Worm (Caenorhabditis elegans) whole organism, L1 larva: ENCODE data around the gene K08A2.2.

ENCODE experiments used
- C04F5.9 ChIP-seq: sonication (generic microtip); optimal IDR thresholded peaks from 2 replicates; lab custom pipeline; 2016; ENCODE audit warnings: missing genetic modification characterization, missing compliant biosample characterization
- C16A3.4 ChIP-seq: fragments of 150-350 bp; optimal IDR thresholded peaks from 2 replicates; lab custom pipeline; 2014; ENCODE audit warnings: missing biosample characterization, missing genetic modification characterization
- C34B4.2 ChIP-seq: sonication (generic microtip); optimal IDR thresholded peaks from 2 replicates; lab custom pipeline; 2017; ENCODE audit warnings: mild to moderate bottlenecking, missing genetic modification characterization, missing compliant biosample characterization
- F16B12.6 ChIP-seq: fragments of 150-350 bp; optimal IDR thresholded peaks from 2 replicates; lab custom pipeline; 2014; ENCODE audit warnings: missing biosample characterization, missing genetic modification characterization
- aha-1 ChIP-seq: fragments of 150-350 bp; optimal IDR thresholded peaks from 2 replicates; lab custom pipeline; 2014; ENCODE audit warnings: missing biosample characterization, missing genetic modification characterization
- ceh-8 ChIP-seq: fragments of 200-800 bp; sonication (Bioruptor generic); optimal IDR thresholded peaks from 2 replicates; lab custom pipeline; 2018; ENCODE audit warnings: mild to moderate bottlenecking, missing genetic modification characterization, moderate library complexity, missing compliant biosample characterization
- ceh-82 ChIP-seq, 3 experiments: fragments of 150-350 bp in 1 of 3; sonication (generic microtip) in 2 of 3; optimal IDR thresholded peaks; 2 replicates each; lab custom pipeline; 2014 to 2017; ENCODE audit warnings: missing biosample characterization in 3 of 3, missing genetic modification characterization in 3 of 3
- ceh-90 ChIP-seq: sonication (generic microtip); optimal IDR thresholded peaks from 2 replicates; lab custom pipeline; 2016; ENCODE audit warnings: missing genetic modification characterization, missing compliant biosample characterization
- ces-1 ChIP-seq: fragments of 150-350 bp; optimal IDR thresholded peaks from 2 replicates; lab custom pipeline; 2014; ENCODE audit warnings: missing biosample characterization, missing genetic modification reagents, missing genetic modification characterization
- dpl-1 ChIP-seq, 3 experiments: fragments of 150-350 bp in 2 of 3; sonication (generic microtip) in 1 of 3; optimal IDR thresholded peaks; 2 replicates each; lab custom pipeline; 2014 to 2017; ENCODE audit warnings: missing biosample characterization in 3 of 3, missing genetic modification characterization in 3 of 3, missing genetic modification reagents in 3 of 3
- dsc-1 ChIP-seq: sonication (generic microtip); optimal IDR thresholded peaks from 2 replicates; lab custom pipeline; 2016; ENCODE audit warnings: mild to moderate bottlenecking, missing genetic modification characterization, missing compliant biosample characterization
- efl-1 ChIP-seq, 4 experiments: fragments of 150-350 bp; optimal IDR thresholded peaks in 3 of 4; peaks in 1 of 4; 1 replicate in 1 of 4; 2 replicates in 3 of 4; lab custom pipeline; 2014; ENCODE audit warnings: missing biosample characterization in 2 of 4, missing genetic modification characterization in 2 of 4, missing genetic modification reagents in 2 of 4
- efl-3 ChIP-seq: fragments of 200-800 bp; sonication (Bioruptor generic); optimal IDR thresholded peaks from 2 replicates; lab custom pipeline; 2018; ENCODE audit warnings: mild to moderate bottlenecking, missing genetic modification characterization, missing compliant biosample characterization
- egl-13 ChIP-seq: sonication (generic microtip); optimal IDR thresholded peaks from 2 replicates; lab custom pipeline; 2016; ENCODE audit warnings: missing genotype, missing genetic modification reagents, missing genetic modification characterization, missing compliant biosample characterization
- egl-27 ChIP-seq, 2 experiments: fragments of 150-350 bp in 1 of 2; sonication (generic microtip); optimal IDR thresholded peaks; 3 replicates each; lab custom pipeline; 2017 to 2018; ENCODE audit warnings: missing biosample characterization in 2 of 2, missing genetic modification characterization in 2 of 2, missing genetic modification reagents in 2 of 2
- elt-2 ChIP-seq: sonication (generic microtip); optimal IDR thresholded peaks from 2 replicates; lab custom pipeline; 2016; ENCODE audit warnings: missing genetic modification characterization, mild to moderate bottlenecking, inconsistent platforms, missing compliant biosample characterization, missing genetic modification reagents
- elt-3 ChIP-seq, 6 experiments: fragments of 150-350 bp in 1 of 6; sonication (generic microtip); optimal IDR thresholded peaks; 2 replicates each; lab custom pipeline; 2017 to 2018; ENCODE audit warnings: missing biosample characterization in 6 of 6, missing genetic modification characterization in 6 of 6, inconsistent platforms in 1 of 6
- ets-5 ChIP-seq: fragments of 200-800 bp; sonication (Bioruptor generic); IDR thresholded peaks from 2 replicates; pipeline ENCODE4 v1.3.6; 2022; ENCODE audit warnings: missing genetic modification characterization, missing compliant biosample characterization
- fkh-10 ChIP-seq: sonication (generic microtip); optimal IDR thresholded peaks from 2 replicates; lab custom pipeline; 2017; ENCODE audit warnings: missing biosample characterization, missing genetic modification reagents, missing genetic modification characterization
- fkh-8 ChIP-seq: sonication (generic microtip); optimal IDR thresholded peaks from 2 replicates; lab custom pipeline; 2016; ENCODE audit warnings: mild to moderate bottlenecking, missing genetic modification characterization, missing compliant biosample characterization
- fos-1 ChIP-seq: fragments of 150-350 bp; optimal IDR thresholded peaks from 2 replicates; lab custom pipeline; 2014; ENCODE audit warnings: missing biosample characterization, missing genetic modification characterization
- hlh-17 ChIP-seq: fragments of 200-800 bp; sonication (Bioruptor generic); optimal IDR thresholded peaks from 2 replicates; lab custom pipeline; 2018; ENCODE audit warnings: missing genetic modification characterization, mild to moderate bottlenecking, missing compliant biosample characterization, moderate library complexity, borderline replicate concordance
- hlh-4 ChIP-seq: sonication (generic microtip); optimal IDR thresholded peaks from 2 replicates; lab custom pipeline; 2016; ENCODE audit warnings: mild to moderate bottlenecking, missing genetic modification characterization, missing compliant biosample characterization
- hpl-2 ChIP-seq: fragments of 150-350 bp; optimal IDR thresholded peaks from 2 replicates; lab custom pipeline; 2014; ENCODE audit warnings: missing biosample characterization, missing genetic modification reagents, missing genetic modification characterization
- lin-13 ChIP-seq: fragments of 150-350 bp; optimal IDR thresholded peaks from 2 replicates; lab custom pipeline; 2014; ENCODE audit warnings: missing biosample characterization, missing genetic modification reagents, missing genetic modification characterization
- lin-35 ChIP-seq, 2 experiments: fragments of 150-350 bp; optimal IDR thresholded peaks; 2 replicates each; lab custom pipeline; 2014; ENCODE audit warnings: missing biosample characterization in 2 of 2, missing genetic modification characterization in 2 of 2, missing genetic modification reagents in 2 of 2
- lin-39 ChIP-seq: fragments of 150-350 bp; optimal IDR thresholded peaks from 2 replicates; lab custom pipeline; 2014; ENCODE audit warnings: missing biosample characterization, missing genetic modification reagents, missing genetic modification characterization
- lir-3 ChIP-seq: sonication (generic microtip); optimal IDR thresholded peaks from 2 replicates; lab custom pipeline; 2016; ENCODE audit warnings: mild to moderate bottlenecking, missing genetic modification characterization, moderate library complexity, missing compliant biosample characterization; ENCODE audit not compliant: poor library complexity
- lsy-2 ChIP-seq, 2 experiments: fragments of 150-350 bp; optimal IDR thresholded peaks; 2 replicates each; lab custom pipeline; 2014; ENCODE audit warnings: missing biosample characterization in 2 of 2, missing genetic modification characterization in 2 of 2
- mab-9 ChIP-seq: fragments of 200-800 bp; sonication (Bioruptor generic); IDR thresholded peaks from 2 replicates; pipeline ENCODE4 v1.3.6; 2022; ENCODE audit warnings: missing genetic modification reagents, missing genetic modification characterization, missing compliant biosample characterization
- mdl-1 ChIP-seq, 2 experiments: fragments of 150-350 bp; optimal IDR thresholded peaks; 2 replicates each; lab custom pipeline; 2014 to 2017; ENCODE audit warnings: missing biosample characterization in 2 of 2, missing genetic modification characterization in 2 of 2, inconsistent platforms in 1 of 2
- nhr-11 ChIP-seq: fragments of 150-350 bp; optimal IDR thresholded peaks from 2 replicates; lab custom pipeline; 2014; ENCODE audit warnings: missing biosample characterization, missing genetic modification characterization
- nhr-237 ChIP-seq: fragments of 150-350 bp; optimal IDR thresholded peaks from 2 replicates; lab custom pipeline; 2014; ENCODE audit warnings: missing biosample characterization, missing genetic modification characterization
- nhr-28 ChIP-seq: fragments of 150-350 bp; optimal IDR thresholded peaks from 2 replicates; lab custom pipeline; 2014; ENCODE audit warnings: missing biosample characterization, missing genetic modification characterization
- nhr-47 ChIP-seq: sonication (generic microtip); optimal IDR thresholded peaks from 2 replicates; lab custom pipeline; 2016; ENCODE audit warnings: mild to moderate bottlenecking, missing genetic modification characterization, moderate library complexity, missing compliant biosample characterization
- nhr-71 ChIP-seq: sonication (generic microtip); optimal IDR thresholded peaks from 2 replicates; lab custom pipeline; 2016; ENCODE audit warnings: mild to moderate bottlenecking, missing genetic modification characterization, moderate library complexity, missing compliant biosample characterization
- nhr-76 ChIP-seq: sonication (generic microtip); optimal IDR thresholded peaks from 2 replicates; lab custom pipeline; 2017; ENCODE audit warnings: missing biosample characterization, missing genetic modification characterization
- nhr-85 ChIP-seq: sonication (generic microtip); peaks from one replicate; lab custom pipeline; 2016; ENCODE audit warnings: missing genetic modification characterization, inconsistent platforms, missing compliant biosample characterization
- pax-3 ChIP-seq: fragments of 200-800 bp; sonication (Bioruptor generic); optimal IDR thresholded peaks from 2 replicates; lab custom pipeline; 2018; ENCODE audit warnings: mild to moderate bottlenecking, missing genetic modification characterization, moderate library complexity, missing compliant biosample characterization
- rnt-1 ChIP-seq: sonication (generic microtip); optimal IDR thresholded peaks from 2 replicates; lab custom pipeline; 2016; ENCODE audit warnings: mild to moderate bottlenecking, missing genetic modification characterization, moderate library complexity, missing compliant biosample characterization
- skn-1 ChIP-seq: fragments of 150-350 bp; optimal IDR thresholded peaks from 2 replicates; lab custom pipeline; 2014; ENCODE audit warnings: missing biosample characterization, missing genetic modification characterization
- sox-4 ChIP-seq: sonication (generic microtip); optimal IDR thresholded peaks from 2 replicates; lab custom pipeline; 2016; ENCODE audit warnings: missing genetic modification characterization, missing compliant biosample characterization
- sup-37 ChIP-seq: fragments of 200-800 bp; sonication (Bioruptor generic); optimal IDR thresholded peaks from 2 replicates; lab custom pipeline; 2018; ENCODE audit warnings: mild to moderate bottlenecking, missing genetic modification characterization, missing compliant biosample characterization
- swsn-7 ChIP-seq: sonication (generic microtip); optimal IDR thresholded peaks from 2 replicates; lab custom pipeline; 2016; ENCODE audit warnings: missing genetic modification characterization, missing compliant biosample characterization
- tbx-2 ChIP-seq: sonication (generic microtip); optimal IDR thresholded peaks from 2 replicates; lab custom pipeline; 2016; ENCODE audit warnings: missing genetic modification characterization, missing compliant biosample characterization
- tlp-1 ChIP-seq: fragments of 150-350 bp; optimal IDR thresholded peaks from 2 replicates; lab custom pipeline; 2014; ENCODE audit warnings: missing biosample characterization, missing genetic modification characterization
- unc-130 ChIP-seq: fragments of 150-350 bp; optimal IDR thresholded peaks from 2 replicates; lab custom pipeline; 2017; ENCODE audit warnings: missing biosample characterization, missing genetic modification characterization, inconsistent platforms
- unc-86 ChIP-seq: sonication (generic microtip); optimal IDR thresholded peaks from 2 replicates; lab custom pipeline; 2016; ENCODE audit warnings: missing genetic modification characterization, missing compliant biosample characterization
- unc-98 ChIP-seq: fragments of 200-800 bp; sonication (Bioruptor generic); IDR thresholded peaks from 2 replicates; pipeline ENCODE4 v1.3.6; 2022; ENCODE audit warnings: missing genetic modification characterization, missing compliant biosample characterization
- vab-15 ChIP-seq: sonication (generic microtip); optimal IDR thresholded peaks from 2 replicates; lab custom pipeline; 2017; ENCODE audit warnings: missing genotype, mild to moderate bottlenecking, missing genetic modification characterization, missing compliant biosample characterization
- xbp-1 ChIP-seq: sonication (generic microtip); optimal IDR thresholded peaks from 2 replicates; lab custom pipeline; 2016; ENCODE audit warnings: missing genetic modification characterization, missing compliant biosample characterization
- zip-4 ChIP-seq: fragments of 200-800 bp; sonication (Bioruptor generic); optimal IDR thresholded peaks from 2 replicates; lab custom pipeline; 2018; ENCODE audit warnings: mild to moderate bottlenecking, missing genetic modification characterization, moderate library complexity, missing compliant biosample characterization
- ztf-11 ChIP-seq, 2 experiments: sonication (generic microtip); optimal IDR thresholded peaks; 2 replicates each; lab custom pipeline; 2016 to 2017; ENCODE audit warnings: missing genetic modification characterization in 2 of 2, missing biosample characterization in 1 of 2, missing compliant biosample characterization in 1 of 2

Gene K08A2.2

DNA sequence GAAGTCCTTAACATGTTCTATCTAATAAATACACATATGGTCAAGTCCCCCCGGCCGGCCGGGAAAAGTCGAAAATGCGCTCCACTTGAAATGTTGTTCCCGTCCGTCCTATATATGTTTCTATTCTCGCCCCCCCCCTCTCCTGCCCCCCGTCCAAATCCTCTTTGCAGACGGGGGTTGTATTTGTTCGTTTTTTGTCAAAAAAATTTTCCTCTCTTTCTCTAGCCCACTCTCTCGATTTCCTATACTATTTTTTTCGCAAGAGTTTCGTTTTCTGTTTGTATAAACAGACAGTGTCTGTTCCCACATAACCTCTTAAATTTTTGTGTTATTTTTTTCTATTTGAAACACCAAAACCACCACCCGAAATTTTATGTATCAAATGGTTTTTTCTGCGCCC is 24.3 kb upstream of the K08A2.2 start (continued):
- no peak for TF ChIP-seq C34B4.2 (tag; lab: Kevin White, UChicago)
- no peak for TF ChIP-seq vab-15 (tag; lab: Kevin White, UChicago)
- TF ChIP-seq dsc-1 (tag; lab: Kevin White, UChicago): no peak
- TF ChIP-seq efl-3 (GFP tag; lab: Kevin White, UChicago): no peak
- no peak for TF ChIP-seq nhr-237 (tag; lab: Kevin White, UChicago)
- TF ChIP-seq C04F5.9 (tag; lab: Kevin White, UChicago): no peak
- TF ChIP-seq lir-3 (tag; lab: Kevin White, UChicago): no peak
- no peak for TF ChIP-seq ceh-8 (GFP tag; lab: Kevin White, UChicago)
- no peak for TF ChIP-seq mab-9
- TF ChIP-seq elt-3 (tag; optimal IDR thresholded peaks at IDR 0.05; lab: Kevin White, UChicago): no peak
- TF ChIP-seq zip-4 (GFP tag; lab: Kevin White, UChicago): no peak
- no peak for TF ChIP-seq tlp-1 (tag; lab: Kevin White, UChicago)
- TF ChIP-seq rnt-1: no peak
- no peak for TF ChIP-seq unc-130 (tag; lab: Kevin White, UChicago)
- no peak for TF ChIP-seq hpl-2
- no peak for TF ChIP-seq lin-13
- peak; percentile 8 to 20 for TF ChIP-seq lsy-2 (tag; optimal IDR thresholded peaks at IDR 0.05; lab: Kevin White, UChicago)
- TF ChIP-seq unc-98 (GFP tag; lab: Robert Waterston, UW): no peak
- no peak for TF ChIP-seq nhr-11
- TF ChIP-seq egl-13 (tag; lab: Kevin White, UChicago): no peak
- TF ChIP-seq fkh-10 (GFP tag; lab: Kevin White, UChicago): no peak
- TF ChIP-seq nhr-71 (tag; lab: Kevin White, UChicago): peak; percentile 31
- no peak for TF ChIP-seq unc-86
- no peak for TF ChIP-seq ceh-82 (tag; optimal IDR thresholded peaks at IDR 0.05; lab: Kevin White, UChicago)
- no peak for TF ChIP-seq ztf-11 (tag; optimal IDR thresholded peaks at IDR 0.05; lab: Kevin White, UChicago)
- no peak for TF ChIP-seq ces-1
- no peak for TF ChIP-seq nhr-28 (tag; lab: Kevin White, UChicago)
- no peak for TF ChIP-seq fkh-8 (tag; lab: Kevin White, UChicago)
- TF ChIP-seq F16B12.6 (tag; lab: Kevin White, UChicago): no peak
- TF ChIP-seq lin-39 (tag; lab: Kevin White, UChicago): no peak
- TF ChIP-seq mdl-1 (tag; optimal IDR thresholded peaks at IDR 0.05; lab: Kevin White, UChicago): no peak
- TF ChIP-seq sox-4: no peak
- TF ChIP-seq lin-35 (GFP tag; optimal IDR thresholded peaks at IDR 0.05; lab: Kevin White, UChicago): no peak
- peak; percentile 37 for TF ChIP-seq tbx-2
- no peak for TF ChIP-seq ets-5 (GFP tag; lab: Robert Waterston, UW)
- TF ChIP-seq fos-1 (tag; lab: Kevin White, UChicago): no peak
- no peak for TF ChIP-seq sup-37 (GFP tag; lab: Kevin White, UChicago)
- TF ChIP-seq aha-1 (tag; lab: Kevin White, UChicago): no peak
- no peak for TF ChIP-seq C16A3.4
- TF ChIP-seq pax-3 (tag; lab: Kevin White, UChicago): no peak
- TF ChIP-seq efl-1 (optimal IDR thresholded peaks at IDR 0.05; lab: Kevin White, UChicago): peak; percentile 6 to 23
- peak in 1 of 2 experiments; percentile 88 for TF ChIP-seq efl-1 (GFP tag; optimal IDR thresholded peaks at IDR 0.05 in 1 of 2; lab: Kevin White, UChicago)
- no peak for TF ChIP-seq nhr-76 (tag; lab: Kevin White, UChicago)
- peak; percentile 68 for TF ChIP-seq nhr-85 (tag; lab: Kevin White, UChicago)
- TF ChIP-seq dpl-1 (GFP tag; optimal IDR thresholded peaks at IDR 0.05; lab: Kevin White, UChicago): no peak
- peak; percentile 25 for TF ChIP-seq swsn-7 (tag; lab: Kevin White, UChicago)
- TF ChIP-seq xbp-1 (tag; lab: Kevin White, UChicago): no peak
- no peak for TF ChIP-seq elt-2 (tag; lab: Kevin White, UChicago)
- TF ChIP-seq ceh-90 (tag; lab: Kevin White, UChicago): no peak
- no peak for TF ChIP-seq skn-1 (tag; lab: Kevin White, UChicago)
- TF ChIP-seq hlh-4: no peak
- no peak for TF ChIP-seq hlh-17 (GFP tag; lab: Kevin White, UChicago)
- no peak for TF ChIP-seq egl-27 (tag; optimal IDR thresholded peaks at IDR 0.05; lab: Kevin White, UChicago)
- peak; percentile 1 for TF ChIP-seq nhr-47 (tag; lab: Kevin White, UChicago)
